Fruit fly (Drosophila melanogaster) Kc167 (cell line): ENCODE measurements around the gene CG4960.

ENCODE experiments used
- h ChIP-seq: fragments of >200 bp; optimal IDR thresholded peaks from 3 replicates; lab custom pipeline; 2018; ENCODE audit warnings: missing external identifiers
- insv ChIP-seq: fragments of >200 bp; optimal IDR thresholded peaks from 3 replicates; lab custom pipeline; 2018; ENCODE audit warnings: missing external identifiers
- psq ChIP-seq: fragments of >200 bp; optimal IDR thresholded peaks from 2 replicates; lab custom pipeline; 2017; ENCODE audit warnings: missing external identifiers

DNA sequence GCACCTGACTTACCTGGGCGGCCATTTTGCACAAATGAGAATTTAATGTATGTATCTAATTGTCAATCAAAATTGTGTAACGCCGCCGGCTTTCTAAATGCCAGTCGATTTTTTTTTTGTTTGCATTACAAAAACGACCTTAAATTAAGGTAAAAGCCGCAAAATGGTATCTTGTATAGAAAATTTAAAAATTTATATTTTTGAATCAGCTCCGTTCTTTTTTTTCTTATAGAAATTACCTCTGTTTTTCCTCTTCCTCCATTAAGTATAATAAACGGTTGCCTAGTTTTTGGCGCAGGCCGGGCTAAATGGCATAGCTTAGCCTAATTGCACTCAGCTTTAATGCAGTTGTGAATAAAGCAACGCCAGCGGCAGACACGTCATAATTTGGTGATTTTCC lies at the start of gene CG4960:
- no peak for TF ChIP-seq psq (lab: Kevin White, UChicago)
- TF ChIP-seq insv (lab: Kevin White, UChicago), result no peak
- TF ChIP-seq h, result no peak
